Fruit fly (Drosophila melanogaster): ENCODE measurements around the gene CG17065.
A peak's percentile ranks its signal among the peaks of the same experiment; 100 is the strongest.

The CG17065 gene

DNA sequence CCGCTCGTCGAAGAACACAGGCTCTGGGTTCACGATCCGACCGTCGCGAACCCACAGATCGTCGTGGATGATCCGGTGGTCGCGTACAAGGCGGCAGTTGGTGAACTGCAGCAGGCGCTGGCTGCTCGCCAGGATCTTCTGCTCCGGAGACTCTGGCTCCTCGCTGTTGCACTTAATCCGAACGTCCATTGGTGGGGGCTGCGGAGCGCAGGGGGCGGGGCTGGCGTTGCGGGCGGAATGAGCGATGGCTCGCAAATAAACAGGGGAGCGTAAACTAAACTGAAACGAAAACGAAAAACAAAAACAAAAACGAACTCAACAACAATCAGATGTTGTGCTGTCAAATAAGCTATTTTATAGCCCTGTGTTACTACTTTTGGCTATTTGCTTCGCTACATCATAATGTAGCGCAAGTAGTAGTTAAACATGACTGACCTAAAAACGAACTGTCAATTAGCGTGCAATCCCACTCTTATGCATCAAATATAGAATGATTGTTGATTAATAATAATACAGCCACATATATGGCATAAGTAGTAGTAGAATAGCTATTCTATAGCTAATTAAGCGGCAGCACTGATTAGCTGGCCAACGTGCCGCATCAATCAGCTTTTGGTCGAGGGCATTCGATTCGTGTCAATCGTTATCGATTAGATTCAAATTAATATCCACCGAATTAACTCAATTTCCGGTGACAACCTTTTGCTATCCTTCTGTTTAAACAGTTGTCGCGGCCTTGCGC is at the start of gene CG17065 (continued):
- peak; percentile 46 for TF ChIP-seq mam (GFP tag; optimal IDR thresholded peaks at IDR 0.05)
- peak; percentile 93 for TF ChIP-seq Dref (GFP tag; IDR thresholded peaks at IDR 0.05)
- peak; percentile 61 for TF ChIP-seq phol (tag; optimal IDR thresholded peaks at IDR 0.05)
- TF ChIP-seq bigmax (GFP tag; optimal IDR thresholded peaks at IDR 0.05): no peak
- TF ChIP-seq HmgD (GFP tag; optimal IDR thresholded peaks at IDR 0.05): peak; percentile 56
- peak; percentile 21 for TF ChIP-seq emc (GFP tag; optimal IDR thresholded peaks at IDR 0.05)
- TF ChIP-seq amos (GFP tag; IDR thresholded peaks at IDR 0.05; ENCODE audit: partially characterized antibody): peak; percentile 37; the same call in 1 of the 2 replicates
- no peak for TF ChIP-seq klu (GFP tag; IDR thresholded peaks at IDR 0.05)
- no peak for TF ChIP-seq wdn (GFP tag; IDR thresholded peaks at IDR 0.05)
- peak in 1 of 2 experiments; percentile 36 for TF ChIP-seq Pdp1 (GFP tag; optimal IDR thresholded peaks at IDR 0.05)
- peak; percentile 54 for TF ChIP-seq CG13775 (GFP tag; optimal IDR thresholded peaks at IDR 0.05)
- TF ChIP-seq CG2116 (GFP tag; optimal IDR thresholded peaks at IDR 0.05): peak; percentile 47
- TF ChIP-seq CG9215 (GFP tag; IDR thresholded peaks at IDR 0.05): peak; percentile 26; the same call in 1 of the 2 replicates
- peak; percentile 100 for TF ChIP-seq CG11560 (tag; IDR thresholded peaks at IDR 0.05)
- TF ChIP-seq lmd (GFP tag; IDR thresholded peaks at IDR 0.05): peak; percentile 24; the same call in 1 of the 2 replicates
- no peak for TF ChIP-seq C15 (GFP tag; IDR thresholded peaks at IDR 0.05)
- no peak for TF ChIP-seq CG8765 (GFP tag; IDR thresholded peaks at IDR 0.05)
- TF ChIP-seq exex (tag; optimal IDR thresholded peaks at IDR 0.05): peak; percentile 10
- TF ChIP-seq Blimp-1 (GFP tag; optimal IDR thresholded peaks at IDR 0.05): peak; percentile 8
- peak; percentile 65 for TF ChIP-seq CoRest (tag; optimal IDR thresholded peaks at IDR 0.05)
- peak; percentile 23 for TF ChIP-seq CG13624 (GFP tag; optimal IDR thresholded peaks at IDR 0.05)
- peak; percentile 41 for TF ChIP-seq pum (GFP tag; optimal IDR thresholded peaks at IDR 0.05)
- peak; percentile 4 for TF ChIP-seq tin (GFP tag; optimal IDR thresholded peaks at IDR 0.05)
- TF ChIP-seq Stat92E (GFP tag; optimal IDR thresholded peaks at IDR 0.05): peak in 1 of 3 experiments; percentile 51
- TF ChIP-seq Dbx (GFP tag; IDR thresholded peaks at IDR 0.05): peak; percentile 27; the same call in 1 of the 3 replicates
- TF ChIP-seq cg (GFP tag; optimal IDR thresholded peaks at IDR 0.05): no peak
- peak; percentile 46 for TF ChIP-seq slou (GFP tag; optimal IDR thresholded peaks at IDR 0.05)
- TF ChIP-seq Bgb (GFP tag; IDR thresholded peaks at IDR 0.05; ENCODE audit: partially characterized antibody): 0 out of 2 replicates have a peak, but pooled peaks have one; percentile 20
- TF ChIP-seq CG14667 (GFP tag; IDR thresholded peaks at IDR 0.05): no peak
- TF ChIP-seq D19B (GFP tag; optimal IDR thresholded peaks at IDR 0.05): peak; percentile 25
- TF ChIP-seq ato (GFP tag; IDR thresholded peaks at IDR 0.05; ENCODE audit: partially characterized antibody): peak; percentile 11; the same call in 1 of the 2 replicates
- TF ChIP-seq br (optimal IDR thresholded peaks at IDR 0.05): no peak
- peak; percentile 31 for TF ChIP-seq CG12769 (tag; optimal IDR thresholded peaks at IDR 0.05)
- peak; percentile 24 for TF ChIP-seq CG18599 (GFP tag; optimal IDR thresholded peaks at IDR 0.05)
- no peak for TF ChIP-seq CG17612 (GFP tag; IDR thresholded peaks at IDR 0.05)
- peak; percentile 17 for TF ChIP-seq Lhr (GFP tag; optimal IDR thresholded peaks at IDR 0.05)
- peak; percentile 35; the same call in 1 of the 2 replicates for TF ChIP-seq sob (GFP tag; IDR thresholded peaks at IDR 0.05)
- peak; percentile 70 for TF ChIP-seq CG17186 (GFP tag; optimal IDR thresholded peaks at IDR 0.05)
- peak; percentile 50; the same call in 2 of the 3 replicates for TF ChIP-seq Aef1 (GFP tag; IDR thresholded peaks at IDR 0.05)
- peak; percentile 19 for TF ChIP-seq CG12299 (tag; optimal IDR thresholded peaks at IDR 0.05)
- TF ChIP-seq Mad (GFP tag; optimal IDR thresholded peaks at IDR 0.05): peak; percentile 32
- peak; percentile 10 for TF ChIP-seq grn (GFP tag; optimal IDR thresholded peaks at IDR 0.05)
- TF ChIP-seq odd (GFP tag; optimal IDR thresholded peaks at IDR 0.05): no peak
- TF ChIP-seq CG13894 (tag; optimal IDR thresholded peaks at IDR 0.05): peak; percentile 20
- peak; percentile 41; the same call in 1 of the 3 replicates for TF ChIP-seq CG7963 (GFP tag; IDR thresholded peaks at IDR 0.05; ENCODE audit: partially characterized antibody)
- no peak for TF ChIP-seq TFAM (GFP tag; optimal IDR thresholded peaks at IDR 0.05)
- peak; percentile 29 for TF ChIP-seq CG9727 (GFP tag; optimal IDR thresholded peaks at IDR 0.05)
- no peak for TF ChIP-seq run (tag; optimal IDR thresholded peaks at IDR 0.05)

All from whole organism, embryonic.